Worm (Caenorhabditis elegans) whole organism, L3 larva: ENCODE data around the gene hip-1.

ENCODE experiments used
- R02D3.7 ChIP-seq: fragments of 150-350 bp; optimal IDR thresholded peaks from 2 replicates; lab custom pipeline; 2014; ENCODE audit warnings: missing biosample characterization, missing genetic modification characterization
- ZK546.5 ChIP-seq: sonication (generic microtip); optimal IDR thresholded peaks from 2 replicates; lab custom pipeline; 2017; ENCODE audit warnings: missing biosample characterization, missing genetic modification characterization
- aly-2 ChIP-seq: fragments of 150-350 bp; optimal IDR thresholded peaks from 2 replicates; lab custom pipeline; 2014; ENCODE audit warnings: missing biosample characterization, missing genetic modification characterization
- ama-1 ChIP-seq: fragments of 150-350 bp; optimal IDR thresholded peaks from 2 replicates; lab custom pipeline; 2018
- ceh-16 ChIP-seq: sonication (generic microtip); optimal IDR thresholded peaks from 2 replicates; lab custom pipeline; 2017; ENCODE audit warnings: missing biosample characterization, missing genetic modification characterization
- ceh-28 ChIP-seq: fragments of 150-350 bp; optimal IDR thresholded peaks from 2 replicates; lab custom pipeline; 2014; ENCODE audit warnings: missing biosample characterization, missing genetic modification reagents, missing genetic modification characterization
- ceh-82 ChIP-seq: fragments of 150-350 bp; optimal IDR thresholded peaks from 2 replicates; lab custom pipeline; 2014; ENCODE audit warnings: missing biosample characterization, missing genetic modification characterization
- ceh-9 ChIP-seq: sonication (generic microtip); optimal IDR thresholded peaks from 2 replicates; lab custom pipeline; 2018; ENCODE audit warnings: missing biosample characterization, missing genetic modification characterization
- daf-12 ChIP-seq: fragments of 150-350 bp; optimal IDR thresholded peaks from 2 replicates; lab custom pipeline; 2014; ENCODE audit warnings: missing biosample characterization, missing genetic modification reagents, missing genetic modification characterization
- egl-27 ChIP-seq: sonication (generic microtip); optimal IDR thresholded peaks from 4 replicates; lab custom pipeline; 2017; ENCODE audit warnings: missing biosample characterization, missing genetic modification reagents, missing genetic modification characterization
- egl-5 ChIP-seq: fragments of 150-350 bp; optimal IDR thresholded peaks from 2 replicates; lab custom pipeline; 2017; ENCODE audit warnings: missing biosample characterization, missing genetic modification reagents, missing genetic modification characterization, inconsistent platforms
- elt-1 ChIP-seq: fragments of 150-350 bp; optimal IDR thresholded peaks from 2 replicates; lab custom pipeline; 2014; ENCODE audit warnings: missing biosample characterization, missing genetic modification characterization
- elt-2 ChIP-seq: sonication (generic microtip); optimal IDR thresholded peaks from 2 replicates; lab custom pipeline; 2016; ENCODE audit warnings: missing genetic modification reagents, mild to moderate bottlenecking, missing genetic modification characterization, missing compliant biosample characterization
- elt-3 ChIP-seq, 3 experiments: fragments of 150-350 bp in 1 of 3; sonication (generic microtip) in 2 of 3; optimal IDR thresholded peaks; 2 replicates in 2 of 3; 4 replicates in 1 of 3; lab custom pipeline; 2014 to 2017; ENCODE audit warnings: missing biosample characterization in 3 of 3, missing genetic modification characterization in 3 of 3
- eor-1 ChIP-seq, 2 experiments: fragments of 150-350 bp; optimal IDR thresholded peaks; 2 replicates each; lab custom pipeline; 2014 to 2018; ENCODE audit warnings: missing biosample characterization in 2 of 2, missing genetic modification characterization in 2 of 2
- fkh-10 ChIP-seq: sonication (generic microtip); optimal IDR thresholded peaks from 2 replicates; lab custom pipeline; 2017; ENCODE audit warnings: missing biosample characterization, missing genetic modification reagents, missing genetic modification characterization
- fkh-2 ChIP-seq: fragments of 150-350 bp; optimal IDR thresholded peaks from 2 replicates; lab custom pipeline; 2014; ENCODE audit warnings: missing biosample characterization, missing genetic modification reagents, missing genetic modification characterization
- fos-1 ChIP-seq: fragments of 150-350 bp; optimal IDR thresholded peaks from 2 replicates; lab custom pipeline; 2014; ENCODE audit warnings: missing biosample characterization, missing genetic modification characterization
- hmg-11 ChIP-seq: sonication (generic microtip); optimal IDR thresholded peaks from 2 replicates; lab custom pipeline; 2016; ENCODE audit warnings: missing genetic modification characterization, missing compliant biosample characterization
- jun-1 ChIP-seq: fragments of 150-350 bp; optimal IDR thresholded peaks from 2 replicates; lab custom pipeline; 2014; ENCODE audit warnings: missing biosample characterization, missing genetic modification reagents, missing genetic modification characterization
- lin-15B ChIP-seq: fragments of 150-350 bp; optimal IDR thresholded peaks from 2 replicates; lab custom pipeline; 2014; ENCODE audit warnings: missing biosample characterization, missing genetic modification characterization
- lin-39 ChIP-seq: fragments of 150-350 bp; optimal IDR thresholded peaks from 2 replicates; lab custom pipeline; 2018; ENCODE audit warnings: missing biosample characterization, missing genetic modification reagents, missing genetic modification characterization
- lsy-12 ChIP-seq: sonication (generic microtip); optimal IDR thresholded peaks from 2 replicates; lab custom pipeline; 2016; ENCODE audit warnings: mild to moderate bottlenecking, missing genetic modification characterization, missing compliant biosample characterization
- mdl-1 ChIP-seq: fragments of 150-350 bp; optimal IDR thresholded peaks from 2 replicates; lab custom pipeline; 2014; ENCODE audit warnings: missing biosample characterization, missing genetic modification characterization
- mml-1 ChIP-seq: fragments of 150-350 bp; sonication (generic microtip); optimal IDR thresholded peaks from 3 replicates; lab custom pipeline; 2014; ENCODE audit warnings: missing biosample characterization, missing genetic modification characterization
- nfya-1 ChIP-seq: sonication (generic microtip); optimal IDR thresholded peaks from 2 replicates; lab custom pipeline; 2017; ENCODE audit warnings: missing genetic modification characterization, mild to moderate bottlenecking, missing compliant biosample characterization, antibody characterized with exemption, moderate library complexity; ENCODE audit not compliant: insufficient read depth
- nhr-11 ChIP-seq: fragments of 150-350 bp; optimal IDR thresholded peaks from 2 replicates; lab custom pipeline; 2014; ENCODE audit warnings: missing biosample characterization, missing genetic modification characterization
- nhr-12 ChIP-seq: fragments of 150-350 bp; optimal IDR thresholded peaks from 2 replicates; lab custom pipeline; 2014; ENCODE audit warnings: missing biosample characterization, missing genetic modification characterization
- nhr-23 ChIP-seq: fragments of 150-350 bp; optimal IDR thresholded peaks from 2 replicates; lab custom pipeline; 2014; ENCODE audit warnings: missing biosample characterization, missing genetic modification reagents, missing genetic modification characterization
- nhr-237 ChIP-seq: fragments of 150-350 bp; optimal IDR thresholded peaks from 2 replicates; lab custom pipeline; 2014; ENCODE audit warnings: missing biosample characterization, missing genetic modification characterization
- nhr-25 ChIP-seq: sonication (generic microtip); optimal IDR thresholded peaks from 2 replicates; lab custom pipeline; 2017; ENCODE audit warnings: missing biosample characterization, missing genetic modification characterization
- nhr-28 ChIP-seq: fragments of 150-350 bp; optimal IDR thresholded peaks from 2 replicates; lab custom pipeline; 2014; ENCODE audit warnings: missing biosample characterization, missing genetic modification characterization
- nhr-43 ChIP-seq: sonication (generic microtip); optimal IDR thresholded peaks from 2 replicates; lab custom pipeline; 2016; ENCODE audit warnings: mild to moderate bottlenecking, missing genetic modification characterization, missing compliant biosample characterization; ENCODE audit not compliant: poor library complexity, severe bottlenecking
- nhr-67 ChIP-seq: fragments of 150-350 bp; optimal IDR thresholded peaks from 2 replicates; lab custom pipeline; 2014; ENCODE audit warnings: missing biosample characterization, missing genetic modification characterization
- nhr-76 ChIP-seq: fragments of 150-350 bp; sonication (generic microtip); optimal IDR thresholded peaks from 5 replicates; lab custom pipeline; 2014; ENCODE audit warnings: missing biosample characterization, missing genetic modification characterization
- nhr-77 ChIP-seq: fragments of 150-350 bp; optimal IDR thresholded peaks from 2 replicates; lab custom pipeline; 2014; ENCODE audit warnings: missing biosample characterization, missing genetic modification characterization
- pha-4 ChIP-seq: fragments of 150-350 bp; optimal IDR thresholded peaks from 2 replicates; lab custom pipeline; 2014; ENCODE audit warnings: missing biosample characterization, missing genetic modification reagents, missing genetic modification characterization
- pqm-1 ChIP-seq: fragments of 150-350 bp; optimal IDR thresholded peaks from 2 replicates; lab custom pipeline; 2017; ENCODE audit warnings: missing biosample characterization, missing genetic modification characterization, inconsistent platforms
- sea-2 ChIP-seq: fragments of 150-350 bp; sonication (generic microtip); optimal IDR thresholded peaks from 4 replicates; lab custom pipeline; 2014; ENCODE audit warnings: missing biosample characterization, missing genetic modification reagents, missing genetic modification characterization
- skn-1 ChIP-seq: fragments of 150-350 bp; optimal IDR thresholded peaks from 2 replicates; lab custom pipeline; 2014; ENCODE audit warnings: missing biosample characterization, missing genetic modification characterization
- snpc-4 ChIP-seq: fragments of 150-350 bp; optimal IDR thresholded peaks from 2 replicates; lab custom pipeline; 2014; ENCODE audit warnings: missing biosample characterization, missing genetic modification characterization
- tbx-2 ChIP-seq: sonication (generic microtip); optimal IDR thresholded peaks from 2 replicates; lab custom pipeline; 2016; ENCODE audit warnings: mild to moderate bottlenecking, missing genetic modification characterization, missing compliant biosample characterization
- unc-39 ChIP-seq: sonication (generic microtip); optimal IDR thresholded peaks from 4 replicates; lab custom pipeline; 2017; ENCODE audit warnings: missing biosample characterization, missing genetic modification characterization
- unc-62 ChIP-seq: fragments of 150-350 bp; sonication (generic microtip); optimal IDR thresholded peaks from 4 replicates; lab custom pipeline; 2014; ENCODE audit warnings: missing biosample characterization, missing genetic modification reagents, missing genetic modification characterization
- zag-1 ChIP-seq: fragments of 150-350 bp; optimal IDR thresholded peaks from 2 replicates; lab custom pipeline; 2014; ENCODE audit warnings: missing biosample characterization, missing genetic modification characterization
- ztf-11 ChIP-seq: fragments of 150-350 bp; optimal IDR thresholded peaks from 2 replicates; lab custom pipeline; 2014; ENCODE audit warnings: missing biosample characterization, missing genetic modification characterization
- ztf-4 ChIP-seq: fragments of 150-350 bp; optimal IDR thresholded peaks from 2 replicates; lab custom pipeline; 2014; ENCODE audit warnings: missing biosample characterization, missing genetic modification characterization

Gene hip-1

ce11 chrIII:13644279-13644678, 22.0 kb upstream of the hip-1 start:
- TF ChIP-seq elt-2 (tag; lab: Kevin White, UChicago) (no peak), lin-15B (tag; lab: Kevin White, UChicago) (no peak), fkh-10 (GFP tag; lab: Kevin White, UChicago) (no peak), lin-39 (tag; lab: Kevin White, UChicago) (no peak), nhr-25 (tag; lab: Kevin White, UChicago) (no peak), ZK546.5 (no peak), nhr-43 (tag; lab: Kevin White, UChicago) (no peak), nhr-23 (tag; lab: Kevin White, UChicago) (no peak), aly-2 (no peak), daf-12 (no peak), skn-1 (tag; lab: Kevin White, UChicago) (no peak), pqm-1 (tag; lab: Kevin White, UChicago) (no peak), ceh-28 (tag; lab: Kevin White, UChicago) (no peak)
- TF ChIP-seq, all 47 proteins: peak for 0

DNA sequence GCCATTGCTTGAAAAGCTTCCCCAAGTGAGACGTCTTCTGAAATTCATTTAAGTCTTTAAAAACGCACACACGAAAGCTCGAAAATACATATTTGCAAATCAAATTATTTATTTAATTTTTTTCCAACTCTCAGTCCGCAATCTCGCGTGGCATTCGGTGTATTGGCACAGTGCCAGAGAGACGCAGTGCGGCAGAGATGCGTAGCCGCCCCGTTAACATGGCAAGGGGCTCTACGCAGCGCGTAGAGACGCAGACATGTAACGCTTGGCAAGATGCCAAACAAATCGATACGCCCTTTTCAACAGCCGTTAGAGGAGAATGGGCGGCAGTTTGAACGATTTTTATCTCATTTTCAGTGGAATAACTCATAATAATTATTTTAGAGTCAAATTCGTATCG, 21.2 kb upstream of the hip-1 start, which contains the start of the genes drr-2 and set-16:
Gene drr-2, minus strand, starts transcription at position 37 of the 400 bp plus-strand sequence.
Gene set-16, plus strand, starts transcription at position 383 of the 400 bp plus-strand sequence.
- TF ChIP-seq sea-2 (peak; percentile 95), pqm-1 (tag; lab: Kevin White, UChicago) (peak; percentile 92), ztf-4 (peak; percentile 90), lsy-12 (tag; lab: Kevin White, UChicago) (peak; percentile 98), aly-2 (peak; percentile 81), mml-1 (tag; lab: Kevin White, UChicago) (no peak), nhr-67 (no peak), hmg-11 (tag; lab: Kevin White, UChicago) (peak; percentile 94), unc-62 (peak; percentile 94), ceh-28 (tag; lab: Kevin White, UChicago) (peak; percentile 99), elt-3 (tag; optimal IDR thresholded peaks at IDR 0.05; lab: Kevin White, UChicago) (peak; percentile 0 to 92 (median 71)), nhr-77 (peak; percentile 92), ceh-9 (no peak), lin-15B (tag; lab: Kevin White, UChicago) (peak; percentile 98), fkh-10 (GFP tag; lab: Kevin White, UChicago) (peak; percentile 99), nhr-76 (tag; lab: Kevin White, UChicago) (peak; percentile 45), nhr-43 (tag; lab: Kevin White, UChicago) (peak; percentile 98), ama-1 (peak; percentile 77), elt-2 (tag; lab: Kevin White, UChicago) (peak; percentile 94), nhr-11 (tag; lab: Kevin White, UChicago) (peak; percentile 95), nhr-237 (tag; lab: Kevin White, UChicago) (peak; percentile 33), skn-1 (tag; lab: Kevin White, UChicago) (peak; percentile 94), elt-1 (tag; lab: Kevin White, UChicago) (peak; percentile 82), nfya-1 (tag; lab: Kevin White, UChicago) (peak; percentile 99), egl-27 (tag; lab: Kevin White, UChicago) (peak; percentile 91), nhr-23 (tag; lab: Kevin White, UChicago) (peak; percentile 99), ceh-82 (peak; percentile 95), nhr-12 (tag; lab: Kevin White, UChicago) (no peak), R02D3.7 (tag; lab: Kevin White, UChicago) (peak; percentile 94), daf-12 (peak; percentile 66), egl-5 (tag; lab: Kevin White, UChicago) (peak; percentile 81), unc-39 (tag; lab: Kevin White, UChicago) (peak; percentile 32), jun-1 (tag; lab: Kevin White, UChicago) (peak; percentile 98), snpc-4 (tag; lab: Kevin White, UChicago) (peak; percentile 93), lin-39 (tag; lab: Kevin White, UChicago) (peak; percentile 97), mdl-1 (tag; lab: Kevin White, UChicago) (peak; percentile 38), fkh-2 (tag; lab: Kevin White, UChicago) (no peak), eor-1 (tag; optimal IDR thresholded peaks at IDR 0.05; lab: Kevin White, UChicago) (peak in 1 of 2 experiments; percentile 69), nhr-28 (tag; lab: Kevin White, UChicago) (peak; percentile 76), fos-1 (peak; percentile 88), ztf-11 (tag; lab: Kevin White, UChicago) (no peak), pha-4 (tag; lab: Kevin White, UChicago) (peak; percentile 99), zag-1 (tag; lab: Kevin White, UChicago) (peak; percentile 80), tbx-2 (peak; percentile 97), ZK546.5 (peak; percentile 75), ceh-16 (tag; lab: Kevin White, UChicago) (no peak), nhr-25 (tag; lab: Kevin White, UChicago) (peak; percentile 100)
